Fruit fly (Drosophila melanogaster) whole organism, prepupa: ENCODE results near the gene nonA.
A peak's percentile ranks its signal among the peaks of the same experiment; 100 is the strongest.

Experiments used
- Blimp-1 ChIP-seq: fragments of 200-800 bp; sonication (Bioruptor generic); optimal IDR thresholded peaks from 3 replicates; lab custom pipeline; 2017; ENCODE audit warnings: missing biosample characterization, missing genetic modification characterization, mild to moderate bottlenecking, moderate library complexity, missing genetic modification reagents
- CG10631 ChIP-seq: fragments of 200-800 bp; sonication (Bioruptor generic); optimal IDR thresholded peaks from 2 replicates; lab custom pipeline; 2016; ENCODE audit warnings: missing biosample characterization, missing genetic modification characterization
- CG10669 ChIP-seq: fragments of 200-800 bp; sonication (Bioruptor generic); optimal IDR thresholded peaks from 3 replicates; lab custom pipeline; 2018; ENCODE audit warnings: missing biosample characterization, mild to moderate bottlenecking, missing genetic modification characterization, moderate library complexity
- CG11294 ChIP-seq: fragments of 200-800 bp; sonication (Bioruptor generic); IDR thresholded peaks from 2 replicates; pipeline ENCODE4 v1.3.6; 2022; ENCODE audit warnings: missing biosample characterization, missing genetic modification characterization
- CG11762 ChIP-seq: fragments of 200-800 bp; sonication (Bioruptor generic); optimal IDR thresholded peaks from 3 replicates; lab custom pipeline; 2016; ENCODE audit warnings: missing biosample characterization, missing genetic modification characterization; ENCODE audit not compliant: insufficient read depth
- Eip78C ChIP-seq: fragments of 200-800 bp; sonication (Bioruptor generic); peaks from one replicate; lab custom pipeline; 2016; ENCODE audit warnings: missing biosample characterization, missing genetic modification characterization
- Gug ChIP-seq: fragments of 200-800 bp; sonication (Bioruptor generic); IDR thresholded peaks from 2 replicates; pipeline ENCODE4 v1.3.6; 2022; ENCODE audit warnings: missing biosample characterization, missing genetic modification characterization
- Hr38 ChIP-seq: sonication (Bioruptor generic); optimal IDR thresholded peaks from 2 replicates; lab custom pipeline; 2016; ENCODE audit warnings: missing biosample characterization, missing genetic modification characterization
- Hr4 ChIP-seq: fragments of 200-800 bp; sonication (Bioruptor generic); optimal IDR thresholded peaks from 3 replicates; lab custom pipeline; 2016; ENCODE audit warnings: missing biosample characterization, missing genetic modification characterization
- Lpt ChIP-seq: fragments of 200-800 bp; sonication (Bioruptor generic); optimal IDR thresholded peaks from 3 replicates; lab custom pipeline; 2016; ENCODE audit warnings: missing biosample characterization, missing genetic modification characterization
- Sox14 ChIP-seq: fragments of 200-800 bp; sonication (Bioruptor generic); optimal IDR thresholded peaks from 3 replicates; lab custom pipeline; 2016; ENCODE audit warnings: missing biosample characterization, missing genetic modification characterization
- Sox15 ChIP-seq: fragments of 200-800 bp; sonication (Bioruptor generic); optimal IDR thresholded peaks from 3 replicates; lab custom pipeline; 2016; ENCODE audit warnings: missing biosample characterization, missing genetic modification characterization
- achi ChIP-seq: fragments of 200-800 bp; sonication (Bioruptor generic); optimal IDR thresholded peaks from 3 replicates; lab custom pipeline; 2016; ENCODE audit warnings: missing biosample characterization, missing genetic modification characterization
- fkh ChIP-seq: fragments of 200-800 bp; sonication (Bioruptor generic); optimal IDR thresholded peaks from 3 replicates; lab custom pipeline; 2017; ENCODE audit warnings: missing biosample characterization, mild to moderate bottlenecking, missing genetic modification characterization, moderate library complexity
- net ChIP-seq: fragments of 200-800 bp; sonication (Bioruptor generic); optimal IDR thresholded peaks from 3 replicates; lab custom pipeline; 2016; ENCODE audit warnings: missing biosample characterization, missing genetic modification characterization
- svp ChIP-seq: fragments of 200-800 bp; sonication (Bioruptor generic); peaks from one replicate; lab custom pipeline; 2016; ENCODE audit warnings: missing biosample characterization, missing genetic modification characterization
- topi ChIP-seq: fragments of 200-800 bp; sonication (Bioruptor generic); optimal IDR thresholded peaks from 3 replicates; lab custom pipeline; 2016; ENCODE audit warnings: missing biosample characterization, missing genetic modification characterization

The nonA gene

DNA sequence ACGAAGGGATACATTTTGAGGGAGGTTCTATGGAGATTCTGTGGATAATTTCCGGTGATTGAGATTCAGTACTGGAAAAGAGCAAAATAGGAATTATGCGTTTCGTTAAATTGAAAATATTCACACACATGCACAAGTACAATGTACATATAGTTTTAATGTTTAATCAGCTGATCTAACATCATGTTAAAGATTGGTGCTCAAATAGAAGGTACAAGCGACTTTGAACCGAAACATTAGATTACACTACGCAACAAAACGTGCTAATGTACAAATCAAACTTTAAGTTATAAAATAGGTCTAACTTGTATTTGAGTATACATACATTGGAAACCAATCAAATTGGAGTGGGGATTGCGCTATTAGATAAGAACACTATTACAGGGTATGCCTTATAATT lies 58.7 kb downstream of the nonA start:
- TF ChIP-seq fkh (GFP tag; lab: Kevin White, UChicago) (peak; percentile 52), achi (GFP tag; lab: Kevin White, UChicago) (no peak), CG11762 (GFP tag; lab: Kevin White, UChicago) (no peak), CG10631 (GFP tag; lab: Kevin White, UChicago) (no peak)

DNA sequence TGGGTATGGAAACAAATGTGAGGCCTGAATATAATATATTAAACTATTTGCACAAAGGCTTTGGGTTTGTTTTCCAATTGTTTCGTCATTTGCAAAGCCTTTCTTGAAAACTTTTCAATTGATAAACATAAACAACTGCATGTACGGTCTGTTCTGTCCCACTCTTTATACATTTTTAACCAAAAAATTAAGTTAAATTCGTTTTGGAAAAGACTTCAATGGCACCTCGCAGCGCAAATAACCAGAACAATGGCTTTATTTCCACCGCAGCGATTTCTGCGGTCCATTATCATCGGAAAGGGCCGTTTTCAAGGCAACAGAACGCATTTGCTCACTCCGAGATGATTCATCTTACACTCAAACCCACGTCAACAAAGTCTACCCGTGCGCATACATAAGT lies 59.5 kb downstream of the nonA start:
- no peak for TF ChIP-seq Sox15 (GFP tag; lab: Kevin White, UChicago)
- no peak for TF ChIP-seq CG10631 (GFP tag; lab: Kevin White, UChicago)
- no peak for TF ChIP-seq Gug (GFP tag; lab: Robert Waterston, UW)
- TF ChIP-seq topi (GFP tag; lab: Kevin White, UChicago): no peak
- TF ChIP-seq net (GFP tag; lab: Kevin White, UChicago): no peak
- peak; percentile 18 for TF ChIP-seq Sox14
- TF ChIP-seq Eip78C (GFP tag; lab: Kevin White, UChicago): peak; percentile 12
- TF ChIP-seq Hr38 (GFP tag; lab: Kevin White, UChicago): no peak
- no peak for TF ChIP-seq Lpt
- TF ChIP-seq Hr4 (GFP tag; lab: Kevin White, UChicago): no peak
- peak; percentile 30 for TF ChIP-seq svp (GFP tag; lab: Kevin White, UChicago)
- TF ChIP-seq Blimp-1: no peak
- TF ChIP-seq CG11294 (GFP tag; lab: Robert Waterston, UW): no peak
- no peak for TF ChIP-seq CG10669 (GFP tag; lab: Kevin White, UChicago)
